Worm (Caenorhabditis elegans): Measurements from ENCODE around the gene skr-4.

ce11 chrV:19922613-19923012 lies 1.4 kb upstream of the skr-4 start, which contains the start of gene Y60A3A.16:
- TF ChIP-seq elt-2 (tag; optimal IDR thresholded peaks at IDR 0.05) = no peak
- no peak for TF ChIP-seq C38D4.7 (GFP tag; optimal IDR thresholded peaks at IDR 0.05)
- TF ChIP-seq ama-1 (optimal IDR thresholded peaks at IDR 0.05) = no peak
- TF ChIP-seq ets-4 (tag; optimal IDR thresholded peaks at IDR 0.05) = no peak
- TF ChIP-seq dve-1 (tag; optimal IDR thresholded peaks at IDR 0.05) = no peak
- TF ChIP-seq F13H6.1 (tag; optimal IDR thresholded peaks at IDR 0.05) = no peak
- TF ChIP-seq C08G9.2 (tag; optimal IDR thresholded peaks at IDR 0.05) = no peak
- TF ChIP-seq tbx-2 (tag; optimal IDR thresholded peaks at IDR 0.05) = no peak
- TF ChIP-seq T23F11.4 (GFP tag; optimal IDR thresholded peaks at IDR 0.05) = no peak
- no peak for TF ChIP-seq sox-4 (tag; optimal IDR thresholded peaks at IDR 0.05)
- no peak for TF ChIP-seq pha-2 (tag; optimal IDR thresholded peaks at IDR 0.05)
